Worm (Caenorhabditis elegans) whole organism, midembryonic: ENCODE results near the gene F45D3.3.

Source experiments
- flt-1 ChIP-seq: fragments of 200-800 bp; sonication (Bioruptor generic); IDR thresholded peaks from 2 replicates; pipeline ENCODE4 v1.3.6; 2022; ENCODE audit warnings: missing genetic modification characterization, missing compliant biosample characterization
- klf-2 ChIP-seq: fragments of 200-800 bp; sonication (Bioruptor generic); conservative IDR thresholded peaks from 2 replicates; pipeline ENCODE4 v1.3.6; 2022; ENCODE audit warnings: missing genetic modification reagents, missing genetic modification characterization, missing compliant biosample characterization
- med-1 ChIP-seq: sonication (generic microtip); optimal IDR thresholded peaks from 2 replicates; lab custom pipeline; 2017; ENCODE audit warnings: missing genetic modification characterization, mild to moderate bottlenecking, missing compliant biosample characterization, antibody characterized with exemption, missing genetic modification reagents; ENCODE audit not compliant: insufficient read depth
- ref-1 ChIP-seq: fragments of 200-800 bp; sonication (Bioruptor generic); conservative IDR thresholded peaks from 2 replicates; pipeline ENCODE4 v1.3.6; 2022; ENCODE audit warnings: missing genetic modification reagents, missing genetic modification characterization, missing compliant biosample characterization
- tab-1 ChIP-seq: fragments of 200-800 bp; sonication (Bioruptor generic); IDR thresholded peaks from 2 replicates; pipeline ENCODE4 v1.3.6; 2022; ENCODE audit warnings: missing genetic modification characterization, missing compliant biosample characterization
- ztf-23 ChIP-seq: fragments of 200-800 bp; sonication (Bioruptor generic); IDR thresholded peaks from 2 replicates; pipeline ENCODE4 v1.3.6; 2022; ENCODE audit warnings: missing genetic modification reagents, missing genetic modification characterization, missing compliant biosample characterization

DNA sequence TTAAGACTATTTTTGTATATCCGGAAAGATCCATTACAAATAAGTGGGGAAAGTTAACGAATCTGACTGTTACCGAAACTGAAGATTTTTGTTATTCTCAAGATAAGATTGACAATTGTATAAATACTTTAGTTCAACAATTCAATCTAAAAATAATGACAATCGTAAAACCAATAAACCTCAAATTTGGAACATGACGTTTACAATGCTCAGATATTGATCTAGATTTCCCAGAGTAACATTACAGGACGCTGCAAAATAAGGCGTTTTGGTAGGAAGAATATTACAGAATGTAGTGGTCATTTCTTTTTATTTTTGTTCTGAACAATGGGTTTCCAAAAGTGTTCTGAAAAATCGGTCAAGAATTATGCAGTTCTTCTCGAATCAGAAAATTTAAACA lies 23.4 kb downstream of the F45D3.3 start, which contains the start of gene F45D3.1:
- TF ChIP-seq med-1 (GFP tag; lab: Kevin White, UChicago) (no peak), ztf-23 (no peak), klf-2 (GFP tag; lab: Robert Waterston, UW) (no peak), flt-1 (GFP tag; lab: Robert Waterston, UW) (no peak), ref-1 (GFP tag; lab: Robert Waterston, UW) (no peak), tab-1 (no peak)
